Fruit fly (Drosophila melanogaster) whole organism, embryonic: ENCODE data around the gene Sgsh.

Experiments
- Ada2b ChIP-seq: fragments of 200-800 bp; sonication (Bioruptor generic); IDR thresholded peaks from 2 replicates; pipeline ENCODE4 v1.3.6; 2022; ENCODE audit warnings: missing biosample characterization, missing genetic modification characterization
- CG10147 ChIP-seq: fragments of 200-800 bp; sonication (Bioruptor generic); optimal IDR thresholded peaks from 2 replicates; lab custom pipeline; 2019; ENCODE audit warnings: missing biosample characterization, mild to moderate bottlenecking, missing genetic modification characterization, moderate library complexity
- CG10366 ChIP-seq: fragments of 200-800 bp; sonication (Bioruptor generic); IDR thresholded peaks from 2 replicates; pipeline ENCODE4 v1.3.6; 2022; ENCODE audit warnings: missing biosample characterization, missing genetic modification characterization
- CG10462 ChIP-seq: fragments of 200-800 bp; sonication (Bioruptor generic); optimal IDR thresholded peaks from 2 replicates; lab custom pipeline; 2016; ENCODE audit warnings: missing biosample characterization, missing genetic modification characterization
- CG10654 ChIP-seq: fragments of 200-800 bp; sonication (Bioruptor generic); optimal IDR thresholded peaks from 2 replicates; lab custom pipeline; 2016; ENCODE audit warnings: missing biosample characterization, missing genetic modification characterization
- CG11093 ChIP-seq: fragments of 200-800 bp; sonication (Bioruptor generic); IDR thresholded peaks from 3 replicates; pipeline ENCODE4 v1.3.6; 2022; ENCODE audit warnings: missing biosample characterization, missing genetic modification characterization
- CG11247 ChIP-seq: fragments of 200-800 bp; sonication (Bioruptor generic); IDR thresholded peaks from 2 replicates; pipeline ENCODE4 v1.3.6; 2022; ENCODE audit warnings: missing biosample characterization, missing genetic modification characterization
- CG12236 ChIP-seq: fragments of 200-800 bp; sonication (Bioruptor generic); optimal IDR thresholded peaks from 2 replicates; lab custom pipeline; 2016; ENCODE audit warnings: missing biosample characterization, missing genetic modification characterization
- CG13775 ChIP-seq: fragments of 200-800 bp; sonication (Bioruptor generic); optimal IDR thresholded peaks from 3 replicates; lab custom pipeline; 2017; ENCODE audit warnings: missing biosample characterization, mild to moderate bottlenecking, missing genetic modification characterization
- CG17328 ChIP-seq: fragments of 200-800 bp; sonication (Bioruptor generic); IDR thresholded peaks from 2 replicates; pipeline ENCODE4 v1.3.6; 2022; ENCODE audit warnings: missing biosample characterization, missing genetic modification characterization
- CG17361 ChIP-seq: fragments of 200-800 bp; sonication (Bioruptor generic); IDR thresholded peaks from 3 replicates; pipeline ENCODE4 v1.3.6; 2022; ENCODE audit warnings: missing biosample characterization, missing genetic modification characterization
- CG17568 ChIP-seq: fragments of 200-800 bp; sonication (Bioruptor generic); optimal IDR thresholded peaks from 2 replicates; lab custom pipeline; 2018; ENCODE audit warnings: missing biosample characterization, mild to moderate bottlenecking, missing genetic modification characterization, moderate library complexity
- CG2116 ChIP-seq: fragments of 200-800 bp; sonication (Bioruptor generic); optimal IDR thresholded peaks from 3 replicates; lab custom pipeline; 2018; ENCODE audit warnings: missing biosample characterization, mild to moderate bottlenecking, missing genetic modification characterization
- CG32772 ChIP-seq: fragments of 200-800 bp; sonication (Bioruptor generic); IDR thresholded peaks from 2 replicates; pipeline ENCODE4 v1.3.6; 2022; ENCODE audit warnings: missing biosample characterization, missing genetic modification characterization
- CG4328 ChIP-seq: fragments of 200-800 bp; sonication (Bioruptor generic); optimal IDR thresholded peaks from 3 replicates; lab custom pipeline; 2017; ENCODE audit warnings: missing biosample characterization, missing genetic modification reagents, missing genetic modification characterization
- CG43689 ChIP-seq: fragments of 200-800 bp; sonication (Bioruptor generic); IDR thresholded peaks from 2 replicates; pipeline ENCODE4 v1.3.6; 2022; ENCODE audit warnings: missing biosample characterization, missing genetic modification characterization
- CG4820 ChIP-seq: fragments of 200-800 bp; sonication (Bioruptor generic); optimal IDR thresholded peaks from 3 replicates; lab custom pipeline; 2016; ENCODE audit warnings: missing biosample characterization, missing genetic modification characterization
- CG7372 ChIP-seq: fragments of 200-800 bp; sonication (Bioruptor generic); IDR thresholded peaks from 2 replicates; pipeline ENCODE4 v1.3.6; 2022; ENCODE audit warnings: missing biosample characterization, missing genetic modification characterization
- CG8089 ChIP-seq: fragments of 200-800 bp; sonication (Bioruptor generic); optimal IDR thresholded peaks from 3 replicates; lab custom pipeline; 2016; ENCODE audit warnings: missing biosample characterization, missing genetic modification characterization
- CG8290 ChIP-seq, 3 experiments: fragments of 200-800 bp; sonication (Bioruptor generic); optimal IDR thresholded peaks; 2 replicates each; lab custom pipeline; 2016 to 2019; ENCODE audit warnings: missing biosample characterization in 3 of 3, missing genetic modification characterization in 3 of 3, mild to moderate bottlenecking in 2 of 3, moderate library complexity in 1 of 3
- CG8478 ChIP-seq: fragments of >200 bp; optimal IDR thresholded peaks from 2 replicates; lab custom pipeline; 2018
- CG9727 ChIP-seq: fragments of 200-800 bp; sonication (Bioruptor generic); optimal IDR thresholded peaks from 3 replicates; lab custom pipeline; 2017; ENCODE audit warnings: missing biosample characterization, mild to moderate bottlenecking, missing genetic modification characterization
- CTCF ChIP-seq: fragments of 200-800 bp; sonication (Bioruptor generic); optimal IDR thresholded peaks from 2 replicates; lab custom pipeline; 2017; ENCODE audit warnings: missing biosample characterization, mild to moderate bottlenecking, missing genetic modification characterization, moderate library complexity
- Dip3 ChIP-seq: fragments of 200-800 bp; sonication (Bioruptor generic); optimal IDR thresholded peaks from 3 replicates; lab custom pipeline; 2016; ENCODE audit warnings: missing biosample characterization, missing genetic modification characterization
- MESR4 ChIP-seq: fragments of 200-800 bp; sonication (Bioruptor generic); optimal IDR thresholded peaks from 2 replicates; lab custom pipeline; 2018; ENCODE audit warnings: missing biosample characterization, mild to moderate bottlenecking, missing genetic modification characterization, moderate library complexity
- NFAT ChIP-seq: fragments of 200-800 bp; sonication (Bioruptor generic); IDR thresholded peaks from 2 replicates; pipeline ENCODE4 v1.3.6; 2022; ENCODE audit warnings: missing biosample characterization, missing genetic modification characterization
- Spps ChIP-seq: fragments of 200-800 bp; sonication (Bioruptor generic); optimal IDR thresholded peaks from 2 replicates; lab custom pipeline; 2018; ENCODE audit warnings: missing biosample characterization, mild to moderate bottlenecking, missing genetic modification characterization
- Trl ChIP-seq, 3 experiments: fragments of >200 bp in 2 of 3; fragments of 200-800 bp in 1 of 3; sonication (Bioruptor generic) in 1 of 3; optimal IDR thresholded peaks; 2 replicates in 1 of 3; 3 replicates in 2 of 3; lab custom pipeline; 2016 to 2017; ENCODE audit warnings: missing biosample characterization in 1 of 3, missing genetic modification characterization in 1 of 3
- al ChIP-seq: fragments of 200-800 bp; sonication (Bioruptor generic); IDR thresholded peaks from 2 replicates; pipeline ENCODE4 v1.3.6; 2022; ENCODE audit warnings: missing biosample characterization, missing genetic modification characterization
- ap ChIP-seq: fragments of 200-800 bp; sonication (Bioruptor generic); IDR thresholded peaks from 2 replicates; pipeline ENCODE4 v1.3.6; 2022; ENCODE audit warnings: missing biosample characterization, missing genetic modification characterization
- caup ChIP-seq: fragments of 200-800 bp; sonication (Bioruptor generic); optimal IDR thresholded peaks from 3 replicates; lab custom pipeline; 2017; ENCODE audit warnings: missing biosample characterization, mild to moderate bottlenecking, missing genetic modification characterization, moderate library complexity; ENCODE audit not compliant: severe bottlenecking
- corto ChIP-seq: fragments of 200-800 bp; sonication (Bioruptor generic); optimal IDR thresholded peaks from 2 replicates; lab custom pipeline; 2016; ENCODE audit warnings: missing biosample characterization, mild to moderate bottlenecking, missing genetic modification characterization, moderate library complexity
- esg ChIP-seq: fragments of 200-800 bp; sonication (Bioruptor generic); conservative IDR thresholded peaks from 2 replicates; pipeline ENCODE4 v1.3.6; 2022; ENCODE audit warnings: missing biosample characterization, missing genetic modification characterization
- fd64A ChIP-seq: fragments of 200-800 bp; sonication (Bioruptor generic); optimal IDR thresholded peaks from 3 replicates; lab custom pipeline; 2018; ENCODE audit warnings: missing biosample characterization, mild to moderate bottlenecking, missing genetic modification characterization
- fd96Cb ChIP-seq: fragments of 200-800 bp; sonication (Bioruptor generic); optimal IDR thresholded peaks from 2 replicates; lab custom pipeline; 2018; ENCODE audit warnings: missing biosample characterization, mild to moderate bottlenecking, missing genetic modification characterization, moderate library complexity
- fu2 ChIP-seq: fragments of 200-800 bp; sonication (Bioruptor generic); optimal IDR thresholded peaks from 2 replicates; lab custom pipeline; 2016; ENCODE audit warnings: missing biosample characterization, missing genetic modification characterization
- gce ChIP-seq: fragments of 200-800 bp; sonication (Bioruptor generic); IDR thresholded peaks from 3 replicates; pipeline ENCODE4 v1.3.6; 2022; ENCODE audit warnings: missing biosample characterization, missing genetic modification characterization
- gcm ChIP-seq: fragments of 200-800 bp; sonication (Bioruptor generic); optimal IDR thresholded peaks from 2 replicates; lab custom pipeline; 2019; ENCODE audit warnings: missing biosample characterization, mild to moderate bottlenecking, missing genetic modification characterization, moderate library complexity
- gsb ChIP-seq: fragments of 200-800 bp; sonication (Bioruptor generic); IDR thresholded peaks from 2 replicates; pipeline ENCODE4 v1.3.6; 2022; ENCODE audit warnings: missing biosample characterization, missing genetic modification characterization
- lab ChIP-seq: fragments of 200-800 bp; sonication (Bioruptor generic); optimal IDR thresholded peaks from 3 replicates; lab custom pipeline; 2017; ENCODE audit warnings: missing biosample characterization, missing genetic modification characterization, mild to moderate bottlenecking, moderate library complexity, missing genetic modification reagents
- mld ChIP-seq: fragments of 200-800 bp; sonication (Bioruptor generic); IDR thresholded peaks from 3 replicates; pipeline ENCODE4 v1.3.6; 2022; ENCODE audit warnings: missing biosample characterization, missing genetic modification characterization; ENCODE audit not compliant: partially characterized antibody
- pita ChIP-seq: fragments of 200-800 bp; sonication (Bioruptor generic); optimal IDR thresholded peaks from 2 replicates; lab custom pipeline; 2017; ENCODE audit warnings: missing biosample characterization, mild to moderate bottlenecking, missing genetic modification characterization
- slou ChIP-seq: fragments of 200-800 bp; sonication (Bioruptor generic); optimal IDR thresholded peaks from 3 replicates; lab custom pipeline; 2016; ENCODE audit warnings: missing biosample characterization, missing genetic modification characterization
- tna ChIP-seq: fragments of 200-800 bp; sonication (Bioruptor generic); IDR thresholded peaks from 2 replicates; pipeline ENCODE4 v1.3.6; 2022; ENCODE audit warnings: missing biosample characterization, missing genetic modification characterization; ENCODE audit not compliant: partially characterized antibody
- toy ChIP-seq: fragments of 200-800 bp; sonication (Bioruptor generic); IDR thresholded peaks from 2 replicates; pipeline ENCODE4 v1.3.6; 2022; ENCODE audit warnings: missing biosample characterization, missing genetic modification characterization
- unpg ChIP-seq: fragments of 200-800 bp; sonication (Bioruptor generic); optimal IDR thresholded peaks from 3 replicates; lab custom pipeline; 2018; ENCODE audit warnings: missing biosample characterization, mild to moderate bottlenecking, missing genetic modification characterization, moderate library complexity
- vfl ChIP-seq: fragments of 200-800 bp; sonication (Bioruptor generic); optimal IDR thresholded peaks from 2 replicates; lab custom pipeline; 2016; ENCODE audit warnings: missing biosample characterization, missing genetic modification characterization
- wor ChIP-seq: fragments of 200-800 bp; sonication (Bioruptor generic); IDR thresholded peaks from 2 replicates; pipeline ENCODE4 v1.3.6; 2022; ENCODE audit warnings: missing biosample characterization, missing genetic modification characterization
- yki ChIP-seq: fragments of >200 bp; optimal IDR thresholded peaks from 3 replicates; lab custom pipeline; 2018

The Sgsh gene

DNA sequence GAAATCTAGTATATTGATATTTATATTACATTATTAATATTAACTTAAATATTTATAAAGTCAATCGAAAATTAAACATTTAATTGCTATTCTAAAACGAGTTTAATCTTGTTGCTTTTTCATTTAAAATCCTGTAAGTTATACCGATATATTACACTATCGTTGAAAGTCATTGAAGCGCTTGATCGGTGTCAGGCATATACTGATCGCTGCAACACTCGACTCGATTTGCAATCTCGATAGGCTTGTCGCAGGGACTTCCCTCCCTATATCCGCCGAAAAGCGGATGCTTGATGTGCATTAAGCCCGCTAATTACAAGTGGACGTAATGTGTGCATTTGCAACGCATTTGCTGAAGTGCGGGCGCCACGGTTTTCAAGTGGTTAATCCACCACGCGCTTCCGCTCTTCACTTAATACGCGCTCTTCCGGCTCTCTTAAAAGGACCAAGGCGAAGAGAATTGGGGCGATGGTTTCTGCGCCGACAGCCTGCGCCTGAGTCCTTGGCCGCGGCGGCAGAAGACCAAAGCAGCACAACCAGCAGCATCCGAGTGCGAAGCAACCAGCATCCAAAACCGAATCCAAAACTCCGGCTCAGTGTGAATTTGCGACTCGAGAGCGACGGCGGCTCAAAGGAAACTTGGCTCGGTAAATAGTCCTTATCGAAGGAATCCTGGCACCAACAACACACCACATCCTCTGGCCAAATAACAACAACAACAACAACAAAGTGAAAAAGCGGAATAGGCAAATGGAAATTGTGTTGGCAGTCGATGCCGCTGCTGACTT is 16.4 kb upstream of the Sgsh start, which contains the start of gene CG42613 (continued):
- TF ChIP-seq CG10462 (GFP tag; lab: Kevin White, UChicago) (peak; percentile 2), CG10147 (GFP tag; lab: Kevin White, UChicago) (peak; percentile 15), CG8478 (lab: Kevin White, UChicago) (no peak), CG8089 (GFP tag; lab: Kevin White, UChicago) (peak; percentile 78), Trl (optimal IDR thresholded peaks at IDR 0.05; lab: Kevin White, UChicago) (peak; percentile 21 to 36), Trl (GFP tag; optimal IDR thresholded peaks at IDR 0.05; lab: Kevin White, UChicago) (peak; percentile 79), gce (GFP tag; lab: Robert Waterston, UW) (peak; percentile 42; the same call in 1 of the 3 replicates), toy (peak; percentile 32; the same call in 1 of the 2 replicates), CG17328 (peak; percentile 85), CG12236 (GFP tag; lab: Kevin White, UChicago) (peak; percentile 58), Dip3 (GFP tag; lab: Kevin White, UChicago) (peak; percentile 18), ap (GFP tag; lab: Robert Waterston, UW) (peak; percentile 41; the same call in 1 of the 2 replicates), CG32772 (GFP tag; lab: Robert Waterston, UW) (peak; percentile 17; the same call in 1 of the 2 replicates), slou (GFP tag; lab: Kevin White, UChicago) (no peak), wor (GFP tag; lab: Robert Waterston, UW) (no peak), lab (GFP tag; lab: Kevin White, UChicago) (peak; percentile 81), caup (GFP tag; lab: Kevin White, UChicago) (peak; percentile 78), CG17361 (GFP tag; lab: Robert Waterston, UW) (peak; percentile 68; the same call in 2 of the 3 replicates), CTCF (GFP tag; lab: Kevin White, UChicago) (peak; percentile 53), CG43689 (GFP tag; lab: Robert Waterston, UW) (no peak), Ada2b (GFP tag; lab: Robert Waterston, UW) (peak; percentile 40; the same call in 1 of the 2 replicates), fd64A (GFP tag; lab: Kevin White, UChicago) (peak; percentile 80), al (0 out of 2 replicates have a peak, but pooled peaks have one; percentile 9), CG11093 (GFP tag; lab: Robert Waterston, UW) (no peak), mld (GFP tag; lab: Robert Waterston, UW) (peak; percentile 25; the same call in 1 of the 3 replicates), fu2 (GFP tag; lab: Kevin White, UChicago) (no peak), Spps (tag; lab: Kevin White, UChicago) (peak; percentile 36), CG4328 (GFP tag; lab: Kevin White, UChicago) (no peak), tna (GFP tag; lab: Robert Waterston, UW) (no peak), unpg (peak; percentile 63), CG13775 (GFP tag; lab: Kevin White, UChicago) (peak; percentile 85), pita (GFP tag; lab: Kevin White, UChicago) (no peak), gsb (GFP tag; lab: Robert Waterston, UW) (no peak), CG8290 (GFP tag; optimal IDR thresholded peaks at IDR 0.05; lab: Kevin White, UChicago) (peak; percentile 18), CG8290 (tag; optimal IDR thresholded peaks at IDR 0.05; lab: Kevin White, UChicago) (peak; percentile 75 to 93), CG11247 (GFP tag; lab: Robert Waterston, UW) (peak; percentile 66), fd96Cb (tag; lab: Kevin White, UChicago) (peak; percentile 54), CG7372 (GFP tag; lab: Robert Waterston, UW) (0 out of 2 replicates have a peak, but pooled peaks have one; percentile 10), CG9727 (peak; percentile 78), CG4820 (GFP tag; lab: Kevin White, UChicago) (no peak), NFAT (peak; percentile 71; the same call in 1 of the 2 replicates), vfl (no peak), yki (lab: Kevin White, UChicago) (no peak), MESR4 (GFP tag; lab: Kevin White, UChicago) (no peak), CG17568 (GFP tag; lab: Kevin White, UChicago) (peak; percentile 63), esg (GFP tag; lab: Robert Waterston, UW) (no peak), CG2116 (GFP tag; lab: Kevin White, UChicago) (peak; percentile 82), corto (GFP tag; lab: Kevin White, UChicago) (no peak), CG10654 (GFP tag; lab: Kevin White, UChicago) (peak; percentile 72), CG10366 (GFP tag; lab: Robert Waterston, UW) (peak; percentile 56), gcm (GFP tag; lab: Kevin White, UChicago) (peak; percentile 48)
